Worm (Caenorhabditis elegans) whole organism, early embryonic: ENCODE data around the gene C05B5.17.

ENCODE experiments used
- F13C5.2 ChIP-seq: sonication (generic microtip); optimal IDR thresholded peaks from 2 replicates; lab custom pipeline; 2017; ENCODE audit warnings: mild to moderate bottlenecking, missing genetic modification characterization, inconsistent platforms, missing compliant biosample characterization
- aly-1 ChIP-seq: sonication (generic microtip); optimal IDR thresholded peaks from 2 replicates; lab custom pipeline; 2016; ENCODE audit warnings: missing genetic modification characterization, missing compliant biosample characterization
- ama-1 ChIP-seq: fragments of 150-350 bp; optimal IDR thresholded peaks from 2 replicates; lab custom pipeline; 2014
- ceh-13 ChIP-seq: fragments of 200-800 bp; sonication (Bioruptor generic); optimal IDR thresholded peaks from 2 replicates; lab custom pipeline; 2018; ENCODE audit warnings: mild to moderate bottlenecking, missing genetic modification characterization, missing compliant biosample characterization
- flt-1 ChIP-seq: fragments of 200-800 bp; sonication (Bioruptor generic); IDR thresholded peaks from 2 replicates; pipeline ENCODE4 v1.3.6; 2022; ENCODE audit warnings: missing genetic modification characterization, missing compliant biosample characterization
- hmbx-1 ChIP-seq: sonication (generic microtip); optimal IDR thresholded peaks from 2 replicates; lab custom pipeline; 2016; ENCODE audit warnings: mild to moderate bottlenecking, missing genetic modification characterization, missing compliant biosample characterization
- hmg-4 ChIP-seq: fragments of 200-800 bp; sonication (Bioruptor generic); optimal IDR thresholded peaks from 2 replicates; lab custom pipeline; 2018; ENCODE audit warnings: mild to moderate bottlenecking, missing genetic modification characterization, missing compliant biosample characterization
- hnd-1 ChIP-seq: sonication (generic microtip); optimal IDR thresholded peaks from 2 replicates; lab custom pipeline; 2016; ENCODE audit warnings: missing genetic modification characterization, missing compliant biosample characterization
- pes-1 ChIP-seq: fragments of 200-800 bp; sonication (Bioruptor generic); IDR thresholded peaks from 2 replicates; pipeline ENCODE4 v1.3.6; 2022; ENCODE audit warnings: missing genetic modification reagents, missing genetic modification characterization, missing compliant biosample characterization
- scrt-1 ChIP-seq: fragments of 200-800 bp; sonication (Bioruptor generic); IDR thresholded peaks from 2 replicates; pipeline ENCODE4 v1.3.6; 2022; ENCODE audit warnings: missing genetic modification characterization, missing compliant biosample characterization
- sea-1 ChIP-seq: fragments of 200-800 bp; sonication (Bioruptor generic); conservative IDR thresholded peaks from 2 replicates; pipeline ENCODE4 v1.3.6; 2022; ENCODE audit warnings: missing genetic modification characterization, missing compliant biosample characterization
- tbx-37 ChIP-seq: fragments of 200-800 bp; sonication (Bioruptor generic); conservative IDR thresholded peaks from 2 replicates; pipeline ENCODE4 v1.3.6; 2022; ENCODE audit warnings: missing genetic modification reagents, missing genetic modification characterization, missing compliant biosample characterization

- TF ChIP-seq F13C5.2 (tag; lab: Kevin White, UChicago) (no peak), ama-1 (lab: Kevin White, UChicago) (no peak), pes-1 (GFP tag; lab: Robert Waterston, UW) (no peak), flt-1 (no peak), hmg-4 (GFP tag; lab: Kevin White, UChicago) (no peak), sea-1 (no peak), aly-1 (tag; lab: Kevin White, UChicago) (no peak), tbx-37 (GFP tag; lab: Robert Waterston, UW) (no peak), ceh-13 (GFP tag; lab: Kevin White, UChicago) (no peak), scrt-1 (GFP tag; lab: Robert Waterston, UW) (no peak), hmbx-1 (tag; lab: Kevin White, UChicago) (no peak), hnd-1 (tag; lab: Kevin White, UChicago) (no peak)
Measured at ce11 chrIII:10010117-10010516, 11.0 kb upstream of the C05B5.17 start, which contains the start of gene fbxa-155.
